Worm (Caenorhabditis elegans) whole organism, late embryonic: ENCODE data around the gene B0334.13.

ENCODE experiments used
- C08G9.2 ChIP-seq: sonication (generic microtip); optimal IDR thresholded peaks from 2 replicates; lab custom pipeline; 2016; ENCODE audit warnings: mild to moderate bottlenecking, missing genetic modification characterization, moderate library complexity, missing compliant biosample characterization
- F13H6.1 ChIP-seq: sonication (generic microtip); optimal IDR thresholded peaks from 2 replicates; lab custom pipeline; 2016; ENCODE audit warnings: missing genetic modification characterization, missing compliant biosample characterization
- K09A11.1 ChIP-seq: sonication (generic microtip); optimal IDR thresholded peaks from 2 replicates; lab custom pipeline; 2017; ENCODE audit warnings: antibody characterized with exemption, mild to moderate bottlenecking, missing genetic modification characterization, missing compliant biosample characterization; ENCODE audit not compliant: insufficient read depth
- Y22D7AL.16 ChIP-seq: sonication (generic microtip); optimal IDR thresholded peaks from 2 replicates; lab custom pipeline; 2016; ENCODE audit warnings: missing genetic modification characterization, missing compliant biosample characterization
- ceh-24 ChIP-seq: sonication (generic microtip); optimal IDR thresholded peaks from 2 replicates; lab custom pipeline; 2016; ENCODE audit warnings: mild to moderate bottlenecking, missing genetic modification characterization, missing compliant biosample characterization
- elt-2 ChIP-seq: sonication (generic microtip); optimal IDR thresholded peaks from 2 replicates; lab custom pipeline; 2016; ENCODE audit warnings: missing genetic modification reagents, missing genetic modification characterization, missing compliant biosample characterization
- fax-1 ChIP-seq: sonication (generic microtip); optimal IDR thresholded peaks from 2 replicates; lab custom pipeline; 2016; ENCODE audit warnings: missing genotype, missing genetic modification characterization, missing compliant biosample characterization
- fkh-10 ChIP-seq: fragments of 150-350 bp; optimal IDR thresholded peaks from 2 replicates; lab custom pipeline; 2014; ENCODE audit warnings: missing biosample characterization, missing genetic modification reagents, missing genetic modification characterization
- mec-3 ChIP-seq: sonication (generic microtip); optimal IDR thresholded peaks from 2 replicates; lab custom pipeline; 2016; ENCODE audit warnings: borderline replicate concordance, missing genetic modification characterization, missing compliant biosample characterization
- nfya-1 ChIP-seq: sonication (generic microtip); optimal IDR thresholded peaks from 2 replicates; lab custom pipeline; 2017; ENCODE audit warnings: missing genetic modification characterization, mild to moderate bottlenecking, missing compliant biosample characterization, antibody characterized with exemption, moderate library complexity
- pag-3 ChIP-seq: sonication (generic microtip); optimal IDR thresholded peaks from 2 replicates; lab custom pipeline; 2016; ENCODE audit warnings: missing compliant biosample characterization, missing genetic modification characterization, borderline replicate concordance
- pqm-1 ChIP-seq: sonication (generic microtip); optimal IDR thresholded peaks from 2 replicates; lab custom pipeline; 2016; ENCODE audit warnings: missing genetic modification characterization, missing compliant biosample characterization
- tbx-2 ChIP-seq: sonication (generic microtip); optimal IDR thresholded peaks from 2 replicates; lab custom pipeline; 2016; ENCODE audit warnings: missing genetic modification characterization, missing compliant biosample characterization
- unc-42 ChIP-seq: sonication (generic microtip); optimal IDR thresholded peaks from 2 replicates; lab custom pipeline; 2016; ENCODE audit warnings: missing genotype, missing genetic modification characterization, missing compliant biosample characterization

- TF ChIP-seq Y22D7AL.16 (tag; lab: Kevin White, UChicago) (no peak), C08G9.2 (tag; lab: Kevin White, UChicago) (no peak), tbx-2 (no peak), elt-2 (no peak), pqm-1 (tag; lab: Kevin White, UChicago) (no peak), F13H6.1 (no peak), unc-42 (no peak), K09A11.1 (tag; lab: Kevin White, UChicago) (no peak), fax-1 (tag; lab: Kevin White, UChicago) (no peak), pag-3 (tag; lab: Kevin White, UChicago) (no peak), fkh-10 (GFP tag; lab: Kevin White, UChicago) (no peak), mec-3 (no peak), ceh-24 (tag; lab: Kevin White, UChicago) (no peak), nfya-1 (tag; lab: Kevin White, UChicago) (no peak)
These were observed 7.7 kb downstream of the B0334.13 start for ce11 chrII:11495806-11496205.
